Worm (Caenorhabditis elegans): Measurements from ENCODE around the gene T24F1.7.
A peak's percentile ranks its signal among the peaks of the same experiment; 100 is the strongest.

T24F1.7 gene

DNA sequence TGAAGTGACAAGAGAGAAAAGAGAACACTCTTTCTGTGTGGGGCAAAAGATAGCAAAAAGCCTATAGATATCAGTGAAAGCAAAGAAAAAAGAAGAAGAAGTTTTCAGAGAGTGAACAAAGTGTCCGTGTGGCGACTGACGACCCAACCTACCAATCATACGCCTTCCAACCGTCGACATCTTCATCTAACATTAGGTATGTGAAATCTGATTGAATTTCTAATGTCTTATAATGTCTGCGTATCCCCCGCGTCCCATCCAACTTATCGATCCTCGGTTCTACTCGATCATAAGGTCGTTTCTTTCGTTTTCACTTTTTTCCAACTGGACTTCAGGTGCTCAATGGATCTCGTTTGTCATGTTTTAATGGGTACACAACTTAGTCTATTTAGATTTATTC is 5.0 kb upstream of the T24F1.7 start (continued):
- TF ChIP-seq zip-2 (tag; optimal IDR thresholded peaks at IDR 0.05) (no peak), F37D6.2 (tag; optimal IDR thresholded peaks at IDR 0.05) (no peak), nhr-102 (tag; optimal IDR thresholded peaks at IDR 0.05) (no peak), ceh-28 (tag; optimal IDR thresholded peaks at IDR 0.05) (no peak), nhr-10 (tag; optimal IDR thresholded peaks at IDR 0.05) (no peak), daf-8 (GFP tag; IDR thresholded peaks at IDR 0.05) (no peak), mxl-3 (GFP tag; optimal IDR thresholded peaks at IDR 0.05) (no peak), mdl-1 (tag; optimal IDR thresholded peaks at IDR 0.05) (peak in 1 of 2 experiments; percentile 19), mes-2 (tag; optimal IDR thresholded peaks at IDR 0.05; ENCODE audit: poor library complexity, severe bottlenecking) (no peak), hlh-11 (tag; optimal IDR thresholded peaks at IDR 0.05) (peak; percentile 19)

- TF ChIP-seq nhr-102 (tag; optimal IDR thresholded peaks at IDR 0.05) (no peak), fos-1 (tag; optimal IDR thresholded peaks at IDR 0.05) (no peak), nhr-77 (tag; optimal IDR thresholded peaks at IDR 0.05) (no peak), vab-7 (GFP tag; IDR thresholded peaks at IDR 0.05) (no peak), lin-13 (GFP tag; optimal IDR thresholded peaks at IDR 0.05) (no peak), tag-97 (GFP tag; IDR thresholded peaks at IDR 0.05) (no peak), zip-11 (GFP tag; IDR thresholded peaks at IDR 0.05) (no peak), F44E2.7 (GFP tag; IDR thresholded peaks at IDR 0.05) (no peak), ztf-11 (tag; optimal IDR thresholded peaks at IDR 0.05) (no peak), nhr-6 (tag; optimal IDR thresholded peaks at IDR 0.05) (no peak), jun-1 (tag; optimal IDR thresholded peaks at IDR 0.05) (no peak), set-16 (GFP tag; IDR thresholded peaks at IDR 0.05) (no peak), nhr-42 (GFP tag; IDR thresholded peaks at IDR 0.05) (no peak), F37D6.2 (tag; optimal IDR thresholded peaks at IDR 0.05) (no peak), daf-19 (GFP tag; conservative IDR thresholded peaks at IDR 0.05) (no peak), rbr-2 (tag; optimal IDR thresholded peaks at IDR 0.05) (no peak), mxl-3 (GFP tag; optimal IDR thresholded peaks at IDR 0.05) (no peak)
Measured at ce11 chrII:11307953-11308352, 4.4 kb upstream of the T24F1.7 start.

- TF ChIP-seq unc-39 (tag; optimal IDR thresholded peaks at IDR 0.05) (no peak), lin-38 (GFP tag; IDR thresholded peaks at IDR 0.05) (no peak), Y75B8A.6 (GFP tag; IDR thresholded peaks at IDR 0.05) (no peak), tag-97 (GFP tag; IDR thresholded peaks at IDR 0.05) (no peak), ztf-11 (tag; optimal IDR thresholded peaks at IDR 0.05) (no peak), F10B5.3 (tag; optimal IDR thresholded peaks at IDR 0.05) (no peak), ztf-7 (tag; optimal IDR thresholded peaks at IDR 0.05) (no peak), lir-3 (tag; optimal IDR thresholded peaks at IDR 0.05) (no peak), saeg-2 (GFP tag; IDR thresholded peaks at IDR 0.05) (no peak), ZK546.5 (tag; optimal IDR thresholded peaks at IDR 0.05) (no peak), zag-1 (tag; optimal IDR thresholded peaks at IDR 0.05) (no peak), Y5F2A.4 (GFP tag; optimal IDR thresholded peaks at IDR 0.05) (no peak), zip-2 (tag; optimal IDR thresholded peaks at IDR 0.05) (no peak), madf-9 (GFP tag; conservative IDR thresholded peaks at IDR 0.05) (no peak), ces-1 (GFP tag; optimal IDR thresholded peaks at IDR 0.05) (no peak), ama-1 (optimal IDR thresholded peaks at IDR 0.05) (no peak), T20F7.1 (GFP tag; optimal IDR thresholded peaks at IDR 0.05) (no peak)
Measured at ce11 chrII:11314165-11314564, 1.8 kb downstream of the T24F1.7 start, which contains the start of gene T24F1.4. TSS of gene T24F1.4 (minus strand) at chrII:11314265.

ce11 chrII:11316663-11317062 is 4.3 kb downstream of the T24F1.7 start:
- TF ChIP-seq F37D6.2 (tag; optimal IDR thresholded peaks at IDR 0.05) (no peak), nhr-25 (tag; optimal IDR thresholded peaks at IDR 0.05; ENCODE audit: borderline replicate concordance, insufficient read depth) (no peak), nhr-77 (tag; optimal IDR thresholded peaks at IDR 0.05) (no peak), egl-27 (tag; optimal IDR thresholded peaks at IDR 0.05) (no peak), zfp-2 (tag; optimal IDR thresholded peaks at IDR 0.05) (no peak), rbr-2 (tag; optimal IDR thresholded peaks at IDR 0.05) (no peak), nhr-28 (tag; optimal IDR thresholded peaks at IDR 0.05) (no peak), mxl-2 (GFP tag; conservative IDR thresholded peaks at IDR 0.05) (no peak), ceh-32 (tag; optimal IDR thresholded peaks at IDR 0.05; ENCODE audit: poor library complexity) (no peak), daf-8 (GFP tag; IDR thresholded peaks at IDR 0.05) (no peak), ceh-82 (tag; optimal IDR thresholded peaks at IDR 0.05) (no peak), skn-1 (tag; optimal IDR thresholded peaks at IDR 0.05) (no peak), nhr-6 (tag; optimal IDR thresholded peaks at IDR 0.05) (no peak), lim-7 (GFP tag; IDR thresholded peaks at IDR 0.05) (no peak), mes-2 (tag; optimal IDR thresholded peaks at IDR 0.05; ENCODE audit: poor library complexity, severe bottlenecking) (no peak), zip-11 (GFP tag; IDR thresholded peaks at IDR 0.05) (no peak), ceh-62 (tag; optimal IDR thresholded peaks at IDR 0.05) (no peak)
